Worm (Caenorhabditis elegans): ENCODE data around the gene srbc-39.

srbc-39 gene

ce11 chrV:699489-700129, 9.3 kb upstream of the srbc-39 start, which contains the start of the genes ugt-29 and srx-5:
TSS of gene ugt-29 (minus strand) at chrV:699589.
TSS of gene srx-5 (plus strand) at chrV:700079.
- TF ChIP-seq lin-39 (tag; optimal IDR thresholded peaks at IDR 0.05) (no peak), F13H6.1 (tag; optimal IDR thresholded peaks at IDR 0.05) (no peak), Y55F3AM.14 (GFP tag; optimal IDR thresholded peaks at IDR 0.05) (no peak), sem-4 (tag; optimal IDR thresholded peaks at IDR 0.05) (no peak), fos-1 (tag; optimal IDR thresholded peaks at IDR 0.05) (no peak), nhr-10 (tag; optimal IDR thresholded peaks at IDR 0.05) (no peak), crh-2 (tag; optimal IDR thresholded peaks at IDR 0.05) (no peak), zag-1 (tag; optimal IDR thresholded peaks at IDR 0.05) (no peak), sma-3 (GFP tag; optimal IDR thresholded peaks at IDR 0.05) (no peak), skn-1 (tag; optimal IDR thresholded peaks at IDR 0.05) (no peak), lin-13 (GFP tag; optimal IDR thresholded peaks at IDR 0.05) (no peak), ZK546.5 (tag; optimal IDR thresholded peaks at IDR 0.05) (no peak), nhr-11 (tag; optimal IDR thresholded peaks at IDR 0.05) (no peak), ztf-11 (tag; optimal IDR thresholded peaks at IDR 0.05) (no peak)

DNA sequence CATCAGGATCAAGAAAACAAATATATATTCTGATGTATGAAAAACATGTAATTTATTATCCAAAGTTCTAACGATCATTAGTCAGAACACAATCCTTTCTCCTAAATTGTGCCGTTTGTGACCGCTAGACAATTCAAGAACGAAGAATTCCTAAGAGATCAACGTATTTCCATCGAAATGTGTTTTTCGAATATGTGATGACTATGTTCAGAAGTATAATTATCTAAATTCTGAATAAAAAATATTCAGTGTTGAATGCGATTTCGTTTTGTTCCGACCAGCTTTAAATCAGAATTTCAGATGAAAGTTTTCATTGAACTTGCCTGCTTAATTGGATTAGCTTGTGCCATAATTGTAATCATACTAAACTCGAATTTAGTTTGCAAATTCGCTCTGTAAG, 6.6 kb upstream of the srbc-39 start, which contains the start of gene srbc-37:
srbc-37 (plus strand) TSS at position 301 of the 400 bp plus-strand sequence.
- TF ChIP-seq nhr-10 (tag; optimal IDR thresholded peaks at IDR 0.05): no peak
- TF ChIP-seq Y55F3AM.14 (GFP tag; optimal IDR thresholded peaks at IDR 0.05): no peak
- no peak for TF ChIP-seq ztf-4 (tag; optimal IDR thresholded peaks at IDR 0.05)
- no peak for TF ChIP-seq R02D3.7 (tag; optimal IDR thresholded peaks at IDR 0.05)
- TF ChIP-seq skn-1 (tag; optimal IDR thresholded peaks at IDR 0.05): no peak
- no peak for TF ChIP-seq nhr-129 (tag; optimal IDR thresholded peaks at IDR 0.05)
- TF ChIP-seq nhr-6 (tag; optimal IDR thresholded peaks at IDR 0.05): no peak
- no peak for TF ChIP-seq nhr-77 (tag; optimal IDR thresholded peaks at IDR 0.05)
- TF ChIP-seq mab-5 (tag; optimal IDR thresholded peaks at IDR 0.05): no peak
- TF ChIP-seq lsy-2 (tag; optimal IDR thresholded peaks at IDR 0.05): no peak
- TF ChIP-seq sma-9 (GFP tag; optimal IDR thresholded peaks at IDR 0.05): no peak
- no peak for TF ChIP-seq sma-9 (tag; optimal IDR thresholded peaks at IDR 0.05)
- no peak for TF ChIP-seq mbf-1 (tag; optimal IDR thresholded peaks at IDR 0.05)
- TF ChIP-seq nhr-11 (tag; optimal IDR thresholded peaks at IDR 0.05): no peak
- TF ChIP-seq nhr-25 (tag; optimal IDR thresholded peaks at IDR 0.05): no peak
- no peak for TF ChIP-seq ztf-11 (tag; optimal IDR thresholded peaks at IDR 0.05)
- TF ChIP-seq snpc-4 (tag; optimal IDR thresholded peaks at IDR 0.05): no peak
- TF ChIP-seq zag-1 (tag; optimal IDR thresholded peaks at IDR 0.05): no peak

ce11 chrV:706918-707317, 2.0 kb upstream of the srbc-39 start, which contains the start of gene srbc-38:
TSS of gene srbc-38 (plus strand) at chrV:707218.
- TF ChIP-seq lin-39 (tag; optimal IDR thresholded peaks at IDR 0.05) (no peak), ZK546.5 (tag; optimal IDR thresholded peaks at IDR 0.05) (no peak), blmp-1 (tag; optimal IDR thresholded peaks at IDR 0.05; ENCODE audit: insufficient read depth) (no peak), unc-39 (tag; optimal IDR thresholded peaks at IDR 0.05) (no peak), alr-1 (tag; optimal IDR thresholded peaks at IDR 0.05) (no peak), mab-5 (tag; optimal IDR thresholded peaks at IDR 0.05) (no peak), aly-2 (tag; optimal IDR thresholded peaks at IDR 0.05) (no peak), nhr-129 (tag; optimal IDR thresholded peaks at IDR 0.05) (no peak), nhr-23 (tag; optimal IDR thresholded peaks at IDR 0.05) (no peak), C34F6.9 (tag; optimal IDR thresholded peaks at IDR 0.05) (no peak), dmd-4 (tag; optimal IDR thresholded peaks at IDR 0.05) (no peak), ztf-4 (tag; optimal IDR thresholded peaks at IDR 0.05) (no peak), lsy-2 (tag; optimal IDR thresholded peaks at IDR 0.05) (no peak), fos-1 (tag; optimal IDR thresholded peaks at IDR 0.05) (no peak), mdl-1 (tag; optimal IDR thresholded peaks at IDR 0.05) (no peak), peb-1 (tag; optimal IDR thresholded peaks at IDR 0.05) (no peak), lin-13 (GFP tag; optimal IDR thresholded peaks at IDR 0.05) (no peak), nhr-237 (tag; optimal IDR thresholded peaks at IDR 0.05) (no peak), ztf-1 (GFP tag; conservative IDR thresholded peaks at IDR 0.05) (no peak)

ce11 chrV:712882-713281, 4.0 kb downstream of the srbc-39 start, which contains the start of gene cyp-33C11:
TSS of gene cyp-33C11 (minus strand) at chrV:712982.
- TF ChIP-seq C34F6.9 (tag; optimal IDR thresholded peaks at IDR 0.05): no peak
- TF ChIP-seq crh-2 (tag; optimal IDR thresholded peaks at IDR 0.05): no peak
